Worm (Caenorhabditis elegans): ENCODE results near the gene C17E7.13.

The C17E7.13 gene

DNA sequence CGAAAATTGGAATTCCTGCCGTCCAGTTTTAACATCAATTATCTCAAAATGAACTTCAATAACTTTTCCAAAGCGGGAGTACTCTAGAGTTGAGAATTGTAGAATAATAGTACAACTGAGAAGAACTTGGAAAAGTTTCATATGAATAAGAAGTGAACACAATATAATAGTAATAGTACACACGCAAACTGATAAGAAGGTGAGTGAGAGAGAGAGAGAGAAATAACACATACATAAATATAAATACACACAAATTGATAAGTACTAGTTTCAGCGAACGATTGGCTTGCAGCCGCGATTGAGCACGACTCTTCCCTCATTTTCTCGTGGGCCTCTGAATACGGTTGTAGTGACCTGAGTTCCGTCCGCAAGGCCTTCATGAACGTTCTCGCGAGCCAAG lies at the start of gene C17E7.13:
Gene C17E7.13, minus strand, starts transcription at position 176 of the 400 bp plus-strand sequence.
- TF ChIP-seq zip-8 (tag; optimal IDR thresholded peaks at IDR 0.05) (no peak), unc-62 (GFP tag; optimal IDR thresholded peaks at IDR 0.05) (no peak), flh-1 (GFP tag; optimal IDR thresholded peaks at IDR 0.05) (no peak), mep-1 (tag; optimal IDR thresholded peaks at IDR 0.05) (no peak), ham-2 (GFP tag; optimal IDR thresholded peaks at IDR 0.05) (no peak), ceh-43 (GFP tag; optimal IDR thresholded peaks at IDR 0.05) (no peak), pha-4 (tag; optimal IDR thresholded peaks at IDR 0.05) (no peak), tbx-8 (GFP tag; optimal IDR thresholded peaks at IDR 0.05) (no peak)

DNA sequence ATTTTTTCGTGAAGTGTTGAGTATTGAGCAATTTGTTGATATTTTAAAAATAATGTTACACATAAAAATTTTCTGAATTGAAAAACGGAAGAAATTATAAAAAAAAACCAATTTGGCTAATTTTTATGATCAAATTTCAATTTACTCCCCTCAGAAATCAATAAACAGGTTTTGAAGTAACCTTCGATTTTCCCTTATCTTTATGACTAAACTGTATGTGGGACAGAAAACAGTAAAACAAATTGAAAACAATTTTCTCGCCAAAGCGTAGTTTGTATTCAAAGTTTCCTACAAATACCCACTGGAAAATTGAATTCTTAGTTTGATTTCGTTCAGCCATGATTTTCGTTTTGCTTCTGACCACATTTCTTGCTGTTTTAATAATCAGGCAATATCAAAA lies 49.7 kb upstream of the C17E7.13 start, which contains the start of gene cyp-35B1:
Gene cyp-35B1, plus strand, starts transcription at position 244 of the 400 bp plus-strand sequence.
- TF ChIP-seq lin-13 (tag; optimal IDR thresholded peaks at IDR 0.05): no peak
- TF ChIP-seq bed-3 (GFP tag; optimal IDR thresholded peaks at IDR 0.05): no peak
- TF ChIP-seq snpc-4 (tag; optimal IDR thresholded peaks at IDR 0.05): no peak
- TF ChIP-seq nhr-237 (tag; optimal IDR thresholded peaks at IDR 0.05): no peak
- TF ChIP-seq blmp-1 (tag; optimal IDR thresholded peaks at IDR 0.05): no peak
- TF ChIP-seq ham-2 (GFP tag; optimal IDR thresholded peaks at IDR 0.05): no peak
- TF ChIP-seq lsy-2 (tag; optimal IDR thresholded peaks at IDR 0.05): no peak
- TF ChIP-seq ces-1 (GFP tag; optimal IDR thresholded peaks at IDR 0.05): no peak
- TF ChIP-seq nhr-76 (tag; optimal IDR thresholded peaks at IDR 0.05): no peak
- TF ChIP-seq nhr-12 (tag; optimal IDR thresholded peaks at IDR 0.05): no peak
- TF ChIP-seq unc-39 (tag; optimal IDR thresholded peaks at IDR 0.05): no peak
- no peak for TF ChIP-seq nhr-2 (tag; optimal IDR thresholded peaks at IDR 0.05)
- no peak for TF ChIP-seq ceh-43 (GFP tag; optimal IDR thresholded peaks at IDR 0.05)
- TF ChIP-seq ceh-83 (GFP tag; optimal IDR thresholded peaks at IDR 0.05): no peak
- TF ChIP-seq ztf-11 (tag; optimal IDR thresholded peaks at IDR 0.05): no peak
- TF ChIP-seq flh-1 (GFP tag; optimal IDR thresholded peaks at IDR 0.05): no peak
- TF ChIP-seq sem-2 (GFP tag; optimal IDR thresholded peaks at IDR 0.05): no peak
- TF ChIP-seq lin-32 (GFP tag; optimal IDR thresholded peaks at IDR 0.05): no peak
- no peak for TF ChIP-seq sptf-1 (tag; optimal IDR thresholded peaks at IDR 0.05)

DNA sequence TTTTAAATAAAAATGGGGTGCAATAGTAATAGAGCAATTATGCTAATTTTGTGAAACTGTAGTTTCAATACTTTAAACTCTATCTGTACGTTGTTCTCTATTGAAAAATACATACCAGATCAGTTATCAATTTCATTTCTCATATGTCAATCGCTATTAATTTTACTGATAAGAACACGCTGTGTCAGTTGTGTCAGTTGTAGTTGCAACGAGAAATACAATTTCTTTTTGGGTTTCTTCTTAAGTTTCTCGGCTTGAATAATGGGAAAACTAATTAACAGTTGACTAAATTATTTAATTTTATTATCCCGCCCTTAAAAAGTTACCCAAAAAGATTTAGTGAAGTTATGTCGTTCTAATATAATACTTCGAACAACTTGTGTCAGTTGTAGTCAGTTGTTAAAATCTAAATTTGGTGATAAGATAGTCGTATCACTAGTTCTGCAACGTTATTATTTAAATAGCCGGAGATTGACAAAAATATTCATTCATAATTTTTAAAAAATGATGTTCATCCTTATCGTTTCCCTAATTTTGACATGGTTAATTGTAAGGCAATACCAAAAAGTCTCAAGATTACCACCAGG lies 46.9 kb upstream of the C17E7.13 start, which contains the start of gene cyp-35A5:
Gene cyp-35A5, plus strand, starts transcription at position 435 of the 587 bp plus-strand sequence.
- TF ChIP-seq ces-1 (GFP tag; optimal IDR thresholded peaks at IDR 0.05) (no peak), cnd-1 (tag; optimal IDR thresholded peaks at IDR 0.05) (no peak), elt-3 (tag; optimal IDR thresholded peaks at IDR 0.05) (no peak), ceh-83 (GFP tag; optimal IDR thresholded peaks at IDR 0.05) (no peak), sptf-1 (tag; optimal IDR thresholded peaks at IDR 0.05) (no peak), unc-39 (tag; optimal IDR thresholded peaks at IDR 0.05) (no peak)

DNA sequence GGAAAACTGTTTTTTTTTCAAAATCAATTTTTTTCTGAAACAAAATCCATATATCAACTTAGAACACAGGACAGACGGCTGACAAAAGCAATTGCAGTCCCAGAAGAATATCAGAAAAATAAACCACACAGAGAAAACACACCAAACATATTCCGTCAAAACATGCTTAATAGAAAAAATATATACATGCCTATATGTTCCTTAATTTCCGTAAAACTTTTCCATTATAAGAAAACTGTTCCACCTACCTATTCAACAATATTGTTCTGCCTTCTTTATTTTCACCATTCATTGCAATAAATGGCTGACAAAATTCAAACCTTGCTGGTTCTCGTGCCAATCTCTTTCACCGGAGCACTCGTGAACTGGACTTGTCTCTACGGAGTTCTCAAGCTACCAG lies 42.2 kb upstream of the C17E7.13 start, which contains the start of gene srx-63:
Gene srx-63, plus strand, starts transcription at position 301 of the 400 bp plus-strand sequence.
- TF ChIP-seq hlh-1 (tag; optimal IDR thresholded peaks at IDR 0.05) (no peak), snpc-4 (tag; optimal IDR thresholded peaks at IDR 0.05) (no peak), sem-2 (GFP tag; optimal IDR thresholded peaks at IDR 0.05) (no peak), cnd-1 (tag; optimal IDR thresholded peaks at IDR 0.05) (no peak), unc-39 (tag; optimal IDR thresholded peaks at IDR 0.05) (no peak), unc-62 (GFP tag; optimal IDR thresholded peaks at IDR 0.05) (no peak), zip-8 (tag; optimal IDR thresholded peaks at IDR 0.05) (no peak), M03D4.4 (tag; optimal IDR thresholded peaks at IDR 0.05) (no peak), ham-2 (GFP tag; optimal IDR thresholded peaks at IDR 0.05) (no peak), nhr-76 (tag; optimal IDR thresholded peaks at IDR 0.05) (no peak), flh-1 (GFP tag; optimal IDR thresholded peaks at IDR 0.05) (no peak), nhr-12 (tag; optimal IDR thresholded peaks at IDR 0.05) (no peak), ceh-39 (tag; optimal IDR thresholded peaks at IDR 0.05) (no peak), ces-1 (GFP tag; optimal IDR thresholded peaks at IDR 0.05) (no peak), mab-5 (tag; optimal IDR thresholded peaks at IDR 0.05) (no peak), bed-3 (GFP tag; optimal IDR thresholded peaks at IDR 0.05) (no peak)

DNA sequence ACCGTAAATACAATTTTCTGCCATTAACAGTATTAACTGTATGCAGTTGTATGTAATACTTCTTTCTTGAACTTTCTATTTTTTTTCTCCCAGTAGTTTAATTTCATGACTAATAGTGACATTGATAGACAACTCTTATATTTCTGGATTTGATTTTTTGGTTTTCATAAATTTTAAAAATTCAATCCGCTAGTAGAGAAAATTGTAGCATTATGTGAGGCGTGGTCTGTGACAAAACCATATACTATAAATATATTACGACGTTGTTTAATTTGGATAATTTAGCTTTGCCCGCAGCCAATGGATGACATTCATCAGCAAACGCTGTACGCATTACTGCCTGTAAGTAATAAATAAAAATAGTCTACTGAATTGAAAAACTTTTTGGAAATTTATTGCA lies 40.0 kb upstream of the C17E7.13 start, which contains the start of gene srx-64:
Gene srx-64, plus strand, starts transcription at position 301 of the 400 bp plus-strand sequence.
- TF ChIP-seq elt-3 (tag; optimal IDR thresholded peaks at IDR 0.05): no peak
- no peak for TF ChIP-seq M03D4.4 (tag; optimal IDR thresholded peaks at IDR 0.05)
- no peak for TF ChIP-seq unc-62 (GFP tag; optimal IDR thresholded peaks at IDR 0.05)
- no peak for TF ChIP-seq mep-1 (tag; optimal IDR thresholded peaks at IDR 0.05)
- TF ChIP-seq ces-1 (GFP tag; optimal IDR thresholded peaks at IDR 0.05): no peak
- no peak for TF ChIP-seq elt-1 (tag; optimal IDR thresholded peaks at IDR 0.05; ENCODE audit: borderline replicate concordance, insufficient read depth)
- TF ChIP-seq ham-2 (GFP tag; optimal IDR thresholded peaks at IDR 0.05): no peak
- TF ChIP-seq sptf-1 (tag; optimal IDR thresholded peaks at IDR 0.05): no peak
- no peak for TF ChIP-seq drap-1 (GFP tag; optimal IDR thresholded peaks at IDR 0.05)
- TF ChIP-seq ceh-39 (tag; optimal IDR thresholded peaks at IDR 0.05): no peak
- no peak for TF ChIP-seq mls-2 (tag; optimal IDR thresholded peaks at IDR 0.05)
- no peak for TF ChIP-seq cnd-1 (tag; optimal IDR thresholded peaks at IDR 0.05)
- TF ChIP-seq tbx-8 (GFP tag; optimal IDR thresholded peaks at IDR 0.05): no peak

All from whole organism, mixed stage, embryonic.